Fruit fly (Drosophila melanogaster): ENCODE results near the gene CG6495.

Gene CG6495

DNA sequence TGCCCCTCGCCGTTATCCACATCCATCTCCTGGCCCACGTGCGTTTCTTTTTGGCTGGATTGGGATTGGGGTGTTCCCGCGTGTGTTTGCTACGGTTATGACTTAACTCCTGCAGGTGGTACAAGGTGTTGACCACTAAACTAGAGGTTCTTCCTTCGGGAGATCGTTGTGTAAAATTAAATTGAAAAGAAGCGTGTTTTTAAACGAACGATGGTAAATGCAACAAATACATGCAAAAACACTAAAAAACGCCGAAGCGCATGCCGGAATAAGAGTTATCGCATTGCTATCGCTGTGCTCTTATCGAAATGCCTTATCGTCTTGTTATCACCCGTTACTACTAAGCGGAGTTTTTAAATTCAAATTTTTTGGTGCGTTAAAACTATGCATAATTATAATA, 8.8 kb downstream of the CG6495 start, which contains the start of gene CG6724 (continued):
- peak; percentile 54 for TF ChIP-seq YL-1 (GFP tag; optimal IDR thresholded peaks at IDR 0.05)
- peak; percentile 24 for TF ChIP-seq CG14710 (tag; optimal IDR thresholded peaks at IDR 0.05)
- TF ChIP-seq tap (tag; optimal IDR thresholded peaks at IDR 0.05), result no peak
- TF ChIP-seq CG10366 (GFP tag; IDR thresholded peaks at IDR 0.05), result no peak
- peak; percentile 55 for TF ChIP-seq Ets97D (GFP tag; optimal IDR thresholded peaks at IDR 0.05)
- no peak for TF ChIP-seq CG3163 (GFP tag; optimal IDR thresholded peaks at IDR 0.05)
- TF ChIP-seq CG2875 (GFP tag; optimal IDR thresholded peaks at IDR 0.05), result no peak
- TF ChIP-seq CG11560 (tag; IDR thresholded peaks at IDR 0.05), result no peak
- 0 out of 4 replicates have a peak, but pooled peaks have one; percentile 51 for TF ChIP-seq chinmo (GFP tag; IDR thresholded peaks at IDR 0.05; ENCODE audit: partially characterized antibody)
- peak; percentile 61 for TF ChIP-seq unc-4 (GFP tag; IDR thresholded peaks at IDR 0.05; ENCODE audit: partially characterized antibody)
- TF ChIP-seq CG16813 (GFP tag; IDR thresholded peaks at IDR 0.05; ENCODE audit: partially characterized antibody), result peak; percentile 63
- peak; percentile 81 for TF ChIP-seq Opbp (GFP tag; IDR thresholded peaks at IDR 0.05; ENCODE audit: partially characterized antibody)
- TF ChIP-seq Scr (GFP tag; IDR thresholded peaks at IDR 0.05; ENCODE audit: partially characterized antibody), result peak; percentile 68
- TF ChIP-seq D (optimal IDR thresholded peaks at IDR 0.05), result no peak
- no peak for TF ChIP-seq D (GFP tag; optimal IDR thresholded peaks at IDR 0.05)
- TF ChIP-seq crp (GFP tag; optimal IDR thresholded peaks at IDR 0.05), result peak in 1 of 2 experiments; percentile 31
- TF ChIP-seq lbe (GFP tag; optimal IDR thresholded peaks at IDR 0.05), result no peak
- TF ChIP-seq CG17912 (GFP tag; optimal IDR thresholded peaks at IDR 0.05), result no peak
- TF ChIP-seq tna (GFP tag; IDR thresholded peaks at IDR 0.05; ENCODE audit: partially characterized antibody), result peak; percentile 74
- TF ChIP-seq Lpt (GFP tag; optimal IDR thresholded peaks at IDR 0.05), result no peak
- TF ChIP-seq Sry-δ (GFP tag; optimal IDR thresholded peaks at IDR 0.05), result peak; percentile 80
- TF ChIP-seq pfk (GFP tag; optimal IDR thresholded peaks at IDR 0.05), result no peak
- no peak for TF ChIP-seq dimm (GFP tag; IDR thresholded peaks at IDR 0.05)
- TF ChIP-seq CG7271 (tag; optimal IDR thresholded peaks at IDR 0.05), result no peak
- TF ChIP-seq CG34224 (GFP tag; IDR thresholded peaks at IDR 0.05; ENCODE audit: partially characterized antibody), result peak; percentile 40; the same call in 1 of the 3 replicates
- no peak for TF ChIP-seq usp (GFP tag; optimal IDR thresholded peaks at IDR 0.05)
- peak; percentile 69; the same call in 3 of the 4 replicates for TF ChIP-seq Dll (GFP tag; IDR thresholded peaks at IDR 0.05; ENCODE audit: partially characterized antibody)
- no peak for TF ChIP-seq nmo (GFP tag; optimal IDR thresholded peaks at IDR 0.05)
- TF ChIP-seq CG15514 (GFP tag; optimal IDR thresholded peaks at IDR 0.05), result peak; percentile 32
- peak; percentile 28; the same call in 1 of the 3 replicates for TF ChIP-seq Doc3 (GFP tag; IDR thresholded peaks at IDR 0.05; ENCODE audit: partially characterized antibody)
- TF ChIP-seq grn (GFP tag; optimal IDR thresholded peaks at IDR 0.05), result peak; percentile 26
- no peak for TF ChIP-seq schlank (tag; optimal IDR thresholded peaks at IDR 0.05)
- TF ChIP-seq Nf-YA (GFP tag; IDR thresholded peaks at IDR 0.05), result no peak
- peak; percentile 56 for TF ChIP-seq scrt (GFP tag; optimal IDR thresholded peaks at IDR 0.05)
- no peak for TF ChIP-seq pnt (GFP tag; optimal IDR thresholded peaks at IDR 0.05)
- no peak for TF ChIP-seq tll (GFP tag; optimal IDR thresholded peaks at IDR 0.05)
- TF ChIP-seq MBD-R2 (GFP tag; IDR thresholded peaks at IDR 0.05), result peak; percentile 69; the same call in 1 of the 2 replicates
- TF ChIP-seq btn (GFP tag; optimal IDR thresholded peaks at IDR 0.05), result no peak
- peak; percentile 46; the same call in 2 of the 3 replicates for TF ChIP-seq vnd (GFP tag; IDR thresholded peaks at IDR 0.05; ENCODE audit: partially characterized antibody)
- peak; percentile 62 for TF ChIP-seq MESR4 (GFP tag; optimal IDR thresholded peaks at IDR 0.05)
- TF ChIP-seq stwl (tag; optimal IDR thresholded peaks at IDR 0.05), result peak; percentile 87
- no peak for TF ChIP-seq CG13123 (GFP tag; optimal IDR thresholded peaks at IDR 0.05)
- TF ChIP-seq CG9876 (GFP tag; optimal IDR thresholded peaks at IDR 0.05), result no peak
- TF ChIP-seq dm (GFP tag; optimal IDR thresholded peaks at IDR 0.05), result peak; percentile 90
- TF ChIP-seq trem (tag; optimal IDR thresholded peaks at IDR 0.05), result peak; percentile 50
- peak; percentile 98 for TF ChIP-seq Myb (GFP tag; optimal IDR thresholded peaks at IDR 0.05)
- TF ChIP-seq CG6175 (GFP tag; IDR thresholded peaks at IDR 0.05), result no peak
- TF ChIP-seq CG13624 (GFP tag; optimal IDR thresholded peaks at IDR 0.05), result no peak
- TF ChIP-seq HLH54F (GFP tag; optimal IDR thresholded peaks at IDR 0.05), result no peak
